Worm (Caenorhabditis elegans): ENCODE results near the gene F53C11.4.
A peak's percentile ranks its signal among the peaks of the same experiment; 100 is the strongest.

F53C11.4 gene

ce11 chrV:13789362-13789761 lies 2.2 kb upstream of the F53C11.4 start (continued):
- no peak for TF ChIP-seq aptf-2 (GFP tag; conservative IDR thresholded peaks at IDR 0.05)
- peak; percentile 76 for TF ChIP-seq ceh-27 (GFP tag; optimal IDR thresholded peaks at IDR 0.05)
- no peak for TF ChIP-seq ccch-3 (GFP tag; optimal IDR thresholded peaks at IDR 0.05)
- no peak for TF ChIP-seq Y53G8AR.9 (GFP tag; conservative IDR thresholded peaks at IDR 0.05)
- TF ChIP-seq let-607 (tag; optimal IDR thresholded peaks at IDR 0.05), result peak in 1 of 2 experiments; percentile 41
- TF ChIP-seq cebp-2 (GFP tag; IDR thresholded peaks at IDR 0.05), result no peak
- no peak for TF ChIP-seq ztf-25 (GFP tag; IDR thresholded peaks at IDR 0.05)
- TF ChIP-seq ztf-26 (tag; optimal IDR thresholded peaks at IDR 0.05), result no peak
- TF ChIP-seq ets-4 (GFP tag; optimal IDR thresholded peaks at IDR 0.05), result no peak
- TF ChIP-seq mes-4 (tag; optimal IDR thresholded peaks at IDR 0.05), result no peak
- no peak for TF ChIP-seq D2030.7 (GFP tag; IDR thresholded peaks at IDR 0.05)
- TF ChIP-seq let-526 (GFP tag; IDR thresholded peaks at IDR 0.05), result peak; percentile 61; the same call in 1 of the 2 replicates
- TF ChIP-seq repo-1 (tag; optimal IDR thresholded peaks at IDR 0.05), result no peak
- no peak for TF ChIP-seq chd-7 (tag; optimal IDR thresholded peaks at IDR 0.05)
- TF ChIP-seq hlh-12 (tag; optimal IDR thresholded peaks at IDR 0.05), result no peak
- no peak for TF ChIP-seq T26A5.8 (tag; optimal IDR thresholded peaks at IDR 0.05)
- peak; percentile 84 for TF ChIP-seq K12H6.12 (tag; optimal IDR thresholded peaks at IDR 0.05)
- 0 out of 2 replicates have a peak, but pooled peaks have one; percentile 51 for TF ChIP-seq Y56A3A.18 (GFP tag; IDR thresholded peaks at IDR 0.05)
- peak; percentile 20 for TF ChIP-seq somi-1 (GFP tag; optimal IDR thresholded peaks at IDR 0.05)
- TF ChIP-seq F49E8.2 (tag; optimal IDR thresholded peaks at IDR 0.05; ENCODE audit: insufficient read depth), result no peak
- no peak for TF ChIP-seq lir-1 (GFP tag; conservative IDR thresholded peaks at IDR 0.05)
- no peak for TF ChIP-seq B0261.1 (tag; optimal IDR thresholded peaks at IDR 0.05)
- TF ChIP-seq snpc-1.1 (tag; optimal IDR thresholded peaks at IDR 0.05; ENCODE audit: insufficient read depth), result no peak
- TF ChIP-seq dpl-1 (GFP tag; optimal IDR thresholded peaks at IDR 0.05), result peak; percentile 1
- TF ChIP-seq egl-18 (GFP tag; IDR thresholded peaks at IDR 0.05), result no peak
- no peak for TF ChIP-seq F39B2.1 (GFP tag; IDR thresholded peaks at IDR 0.05)
- peak; percentile 79 for TF ChIP-seq mcd-1 (GFP tag; IDR thresholded peaks at IDR 0.05)
- TF ChIP-seq F33H1.4 (GFP tag; IDR thresholded peaks at IDR 0.05), result no peak
- TF ChIP-seq ceh-79 (tag; optimal IDR thresholded peaks at IDR 0.05), result no peak
- TF ChIP-seq mel-28 (tag; optimal IDR thresholded peaks at IDR 0.05; ENCODE audit: borderline replicate concordance), result no peak
- peak; percentile 70 for TF ChIP-seq F23B12.7 (tag; optimal IDR thresholded peaks at IDR 0.05; ENCODE audit: insufficient read depth)
- TF ChIP-seq egrh-3 (GFP tag; IDR thresholded peaks at IDR 0.05), result no peak
- no peak for TF ChIP-seq Y67H2A.10 (GFP tag; conservative IDR thresholded peaks at IDR 0.05)
- peak; percentile 51 for TF ChIP-seq lin-54 (GFP tag; optimal IDR thresholded peaks at IDR 0.05)
- TF ChIP-seq ceh-40 (GFP tag; IDR thresholded peaks at IDR 0.05), result no peak
- TF ChIP-seq rpc-1 (optimal IDR thresholded peaks at IDR 0.05), result no peak
- TF ChIP-seq rpc-1 (tag; optimal IDR thresholded peaks at IDR 0.05), result no peak
- peak; percentile 1 for TF ChIP-seq athp-1 (tag; optimal IDR thresholded peaks at IDR 0.05)
- TF ChIP-seq ZK185.1 (tag; optimal IDR thresholded peaks at IDR 0.05; ENCODE audit: poor library complexity, severe bottlenecking), result peak; percentile 7
- no peak for TF ChIP-seq fkh-3 (tag; optimal IDR thresholded peaks at IDR 0.05)
- TF ChIP-seq F37B4.10 (GFP tag; IDR thresholded peaks at IDR 0.05), result no peak
- TF ChIP-seq unc-130 (GFP tag; optimal IDR thresholded peaks at IDR 0.05), result no peak

All from whole organism, young adult.